Fruit fly (Drosophila melanogaster) whole organism, adult: Measurements from ENCODE around the gene Ir25a.

Experiments used
- Mnt ChIP-seq: fragments of 200-800 bp; sonication (Bioruptor generic); optimal IDR thresholded peaks from 2 replicates; lab custom pipeline; 2016; ENCODE audit warnings: missing biosample characterization, mild to moderate bottlenecking, missing genetic modification characterization
- cic ChIP-seq: fragments of 200-800 bp; sonication (Bioruptor generic); optimal IDR thresholded peaks from 2 replicates; lab custom pipeline; 2017; ENCODE audit warnings: missing biosample characterization, mild to moderate bottlenecking, missing genetic modification characterization, moderate library complexity
- ovo ChIP-seq: fragments of 200-800 bp; sonication (Bioruptor generic); optimal IDR thresholded peaks from 2 replicates; lab custom pipeline; 2016; ENCODE audit warnings: missing biosample characterization, missing genetic modification characterization

DNA sequence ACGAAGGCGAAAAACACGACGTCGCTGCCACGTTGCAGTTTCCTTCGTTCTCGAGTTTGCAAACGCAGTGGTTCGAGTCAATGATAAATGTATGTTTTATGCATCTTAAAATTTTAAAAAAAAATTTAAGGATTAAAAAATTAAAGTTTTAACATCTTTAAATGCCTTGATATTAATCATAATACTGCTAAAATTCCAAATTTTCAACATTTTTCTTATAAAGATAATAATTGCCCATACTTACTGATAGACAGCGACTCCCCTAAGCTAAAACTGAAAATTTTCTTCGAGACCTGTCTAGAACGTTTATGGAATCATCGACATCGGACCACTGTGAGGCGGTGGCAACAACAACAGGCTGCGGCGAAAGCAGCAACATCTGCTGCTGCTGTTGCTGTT lies 13.8 kb downstream of the Ir25a start:
- no peak for TF ChIP-seq ovo (GFP tag; lab: Kevin White, UChicago)
- TF ChIP-seq Mnt, result no peak
- no peak for TF ChIP-seq cic
